Fruit fly (Drosophila melanogaster): ENCODE measurements around the gene AlaRS.

Gene AlaRS

DNA sequence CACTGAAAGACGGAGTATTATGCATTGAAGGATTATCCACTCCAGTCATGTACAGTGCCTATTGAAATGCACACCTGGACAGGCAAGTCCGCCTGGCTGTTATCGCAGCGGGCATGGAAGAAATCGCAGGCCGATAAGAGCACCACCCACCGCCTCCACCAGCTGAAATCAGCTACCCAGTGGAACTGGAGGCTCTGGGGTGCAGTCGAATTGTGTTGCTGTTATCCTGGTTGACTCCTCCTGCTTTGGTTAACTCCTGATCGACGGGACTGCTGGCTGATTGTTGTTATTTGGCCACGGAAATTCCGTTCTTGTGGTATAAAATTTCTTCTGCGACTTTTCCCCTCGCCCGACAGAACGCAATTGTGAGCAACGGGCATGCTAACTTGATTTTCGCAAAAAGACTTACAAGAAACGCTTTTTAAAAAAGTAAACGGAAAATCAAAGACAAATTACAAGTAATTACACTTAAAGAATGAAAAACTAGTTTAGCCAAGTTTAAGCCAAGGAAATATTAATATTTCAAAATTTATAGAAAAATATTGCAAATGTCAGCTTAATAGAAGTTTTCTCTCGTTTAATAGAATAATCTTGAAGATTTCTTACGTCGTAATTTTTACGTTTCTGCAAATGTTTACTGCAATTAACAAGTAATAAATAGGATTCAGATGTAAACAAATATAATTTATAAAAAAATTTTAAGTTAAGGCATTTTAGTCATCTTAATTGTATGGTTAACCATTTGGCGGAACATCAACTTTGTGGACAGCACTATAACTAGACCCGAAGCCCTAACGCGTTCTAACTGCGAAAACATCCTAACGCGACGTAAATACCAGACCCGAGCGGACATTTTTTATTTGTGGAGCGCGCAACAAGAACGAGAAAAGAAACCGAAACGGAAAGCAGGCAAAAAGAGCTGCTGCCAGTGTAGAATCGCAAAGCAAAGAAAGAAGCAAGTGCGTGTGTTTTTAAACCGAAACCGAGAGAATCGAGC lies 33.6 kb upstream of the AlaRS start, which contains the start of the genes CG13398 and Akap200:
Gene CG13398 (minus strand): TSS at position 370 of the 997 bp plus-strand sequence.
Gene Akap200 (plus strand): TSS at position 804 of the 997 bp plus-strand sequence.
- TF ChIP-seq noc (tag; optimal IDR thresholded peaks at IDR 0.05) = no peak

DNA sequence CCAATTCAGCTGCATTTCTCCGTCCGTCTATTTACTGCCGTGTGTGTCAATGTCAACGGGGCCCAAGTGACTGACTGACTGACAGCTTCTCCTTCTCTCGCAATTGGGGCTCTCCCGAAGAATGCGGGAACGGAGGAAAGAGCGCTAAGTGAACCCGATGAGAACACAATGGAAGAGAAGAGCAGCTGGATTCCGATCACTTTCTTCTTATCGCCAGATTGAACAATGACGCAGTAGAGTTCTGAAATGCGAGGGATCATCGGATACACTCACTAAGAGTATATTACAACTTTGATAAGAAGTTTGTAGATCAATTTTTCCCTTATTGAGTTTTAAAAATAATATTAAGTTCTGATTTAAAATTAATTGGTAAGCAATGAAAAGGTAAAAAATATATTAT lies 30.0 kb upstream of the AlaRS start, which contains the start of gene Naglu:
Gene Naglu (minus strand): TSS at position 339 of the 400 bp plus-strand sequence.
- TF ChIP-seq noc (tag; optimal IDR thresholded peaks at IDR 0.05) = no peak

DNA sequence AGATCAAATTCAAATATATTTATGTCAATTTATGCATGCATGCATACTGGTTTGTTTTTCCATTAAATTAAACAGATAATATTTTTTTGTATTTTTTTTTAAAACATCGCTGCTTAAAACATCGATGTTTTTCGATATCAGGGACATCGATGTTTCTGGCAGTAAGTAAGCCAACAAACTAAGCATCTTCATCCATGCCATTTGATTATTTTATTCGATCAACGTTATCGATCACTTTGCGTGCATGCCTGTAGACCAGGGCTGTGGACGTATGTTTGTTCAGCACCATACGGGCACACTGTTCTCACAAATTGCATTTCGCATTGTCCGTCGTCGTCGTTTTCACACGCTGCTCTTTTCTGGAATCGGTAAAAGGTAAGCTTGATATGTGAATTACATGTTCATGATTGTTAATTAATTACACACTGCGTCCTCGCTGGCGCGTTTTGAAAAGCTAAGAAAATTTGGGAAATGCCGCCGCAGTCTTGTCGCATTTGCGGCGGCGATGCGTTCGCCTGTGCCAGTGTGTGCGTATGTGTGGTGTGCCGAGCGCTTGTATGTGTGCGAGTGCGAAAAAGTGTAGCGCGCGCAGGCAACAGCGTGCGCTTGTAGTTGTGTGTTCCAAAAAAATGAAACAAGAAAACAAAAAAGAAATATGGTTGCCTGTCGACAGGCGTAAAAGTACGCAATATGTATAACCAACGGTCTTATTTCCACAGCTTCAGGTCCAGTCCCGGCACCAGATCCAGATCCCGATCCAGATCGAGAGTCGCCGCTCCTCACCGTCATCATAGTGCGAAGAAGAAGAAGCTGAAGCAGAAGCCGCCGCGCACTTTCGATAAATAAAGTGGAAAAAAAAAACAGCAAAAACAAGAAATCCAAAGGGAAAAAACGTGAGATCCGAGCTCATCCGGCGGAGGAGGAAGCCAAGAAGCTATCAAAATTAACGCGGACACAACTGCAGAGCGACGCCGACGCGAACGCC lies 22.0 kb upstream of the AlaRS start, which contains the start of gene emb:
Gene emb (plus strand): TSS at position 288 of the 985 bp plus-strand sequence.
- peak; percentile 44 for TF ChIP-seq noc (tag; optimal IDR thresholded peaks at IDR 0.05)

DNA sequence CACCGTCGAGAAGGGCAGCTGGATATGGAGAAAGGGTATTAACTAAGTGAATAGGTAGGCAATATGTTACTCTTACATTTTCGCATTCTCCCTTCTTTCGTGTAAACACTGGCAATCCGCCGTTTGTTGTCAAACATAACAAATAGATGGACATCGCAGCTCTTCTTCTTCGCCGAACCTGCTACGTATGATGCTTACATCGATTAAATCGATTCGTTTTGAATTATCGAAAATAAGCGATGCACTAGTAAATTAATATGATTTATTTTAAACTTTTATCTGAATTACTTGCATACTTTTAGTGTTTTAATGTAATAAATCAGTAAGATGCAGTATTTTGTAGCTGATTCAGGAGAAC lies 21.3 kb upstream of the AlaRS start, which contains the start of gene fy:
Gene fy (minus strand): TSS at position 353 of the 358 bp plus-strand sequence.
- no peak for TF ChIP-seq noc (tag; optimal IDR thresholded peaks at IDR 0.05)

DNA sequence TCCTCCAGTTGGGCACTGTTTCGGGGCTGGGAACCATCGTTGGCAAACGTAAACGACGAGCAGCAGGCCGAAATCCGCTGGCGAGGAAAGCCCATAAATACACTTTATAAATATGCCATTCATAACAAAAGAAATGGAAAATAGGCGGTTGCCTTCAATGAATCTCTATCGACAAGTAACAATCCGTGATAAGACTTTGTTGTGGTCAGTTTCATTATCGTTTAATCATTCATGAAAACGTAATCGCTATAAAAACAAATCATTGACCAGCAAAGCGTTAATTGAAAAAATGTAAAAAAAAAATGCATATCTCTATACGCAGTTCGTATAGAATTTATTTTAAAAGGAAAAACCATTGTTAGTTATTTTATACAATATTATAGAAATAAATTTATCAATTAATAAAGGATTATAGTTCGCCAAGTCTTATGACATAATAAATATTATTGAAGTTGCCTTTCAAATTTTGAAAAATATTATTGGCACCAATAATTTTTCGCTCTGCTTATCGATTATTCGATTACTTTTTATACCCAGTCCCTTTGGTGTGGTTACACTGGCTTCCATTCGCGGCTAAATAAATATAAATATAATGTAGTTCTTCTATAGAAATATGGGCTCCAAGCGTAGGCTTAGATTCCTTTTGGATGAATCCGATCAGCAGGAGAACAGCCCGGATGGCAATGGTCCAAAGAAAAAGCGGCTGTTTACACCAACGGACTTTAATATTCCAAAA lies 18.5 kb upstream of the AlaRS start, which contains the start of gene CG31898:
Gene CG31898 (plus strand): TSS at position 559 of the 736 bp plus-strand sequence.
- TF ChIP-seq noc (tag; optimal IDR thresholded peaks at IDR 0.05) = no peak

DNA sequence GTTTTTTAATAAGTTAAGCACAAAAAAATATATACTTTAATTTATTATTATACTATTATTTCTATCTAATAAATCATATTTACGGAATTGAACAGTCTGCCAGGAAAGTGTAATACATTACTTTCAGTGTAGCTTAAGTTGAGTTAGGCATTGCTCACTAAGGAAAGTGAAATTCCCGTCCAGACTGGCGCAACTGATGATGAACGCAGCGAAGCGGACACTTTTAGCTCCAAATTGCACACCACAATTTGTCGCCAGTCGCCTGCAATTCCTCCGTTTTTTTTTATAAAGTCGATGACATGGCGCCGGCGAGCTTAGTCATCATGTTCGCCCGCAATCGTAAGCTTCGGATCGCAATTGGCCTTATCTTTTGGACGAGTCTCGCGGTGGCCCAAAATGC lies 17.2 kb upstream of the AlaRS start, which contains the start of gene CG13386:
Gene CG13386 (plus strand): TSS at position 301 of the 400 bp plus-strand sequence.
- no peak for TF ChIP-seq noc (tag; optimal IDR thresholded peaks at IDR 0.05)

DNA sequence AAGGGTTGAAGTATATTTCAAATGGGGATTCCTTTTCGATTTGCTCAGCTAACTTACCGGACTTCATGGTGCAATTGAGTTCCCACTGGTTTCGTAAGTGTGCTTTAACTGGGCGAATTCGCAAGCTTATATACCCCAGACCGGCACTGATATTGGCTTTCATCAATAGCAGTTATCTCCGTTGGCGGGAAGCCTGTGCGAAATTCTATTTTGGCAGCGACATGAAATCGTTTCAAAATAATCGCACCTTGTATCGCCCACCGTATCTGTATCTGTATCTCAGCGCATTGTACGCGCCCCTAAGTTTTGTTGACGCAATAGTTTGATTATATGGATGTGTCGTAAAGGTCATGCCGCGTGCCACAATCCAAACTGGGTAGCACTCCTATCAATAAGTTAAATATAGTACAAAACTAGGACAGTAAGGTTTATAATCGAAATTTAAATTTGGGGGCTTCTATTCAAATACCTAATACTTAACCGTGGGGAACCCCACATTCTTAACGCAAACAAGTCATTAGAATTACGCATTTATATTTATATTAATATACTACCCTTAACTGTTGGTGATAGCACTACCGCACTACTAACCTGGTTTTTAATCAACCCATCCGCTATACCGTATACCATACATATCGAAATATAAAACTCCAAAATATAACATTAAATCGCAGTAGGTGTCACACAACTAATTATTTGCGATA lies 14.6 kb upstream of the AlaRS start, which contains the start of the genes Peritrophin-15a and CG13385:
Gene Peritrophin-15a (minus strand): TSS at position 101 of the 704 bp plus-strand sequence.
Gene CG13385 (plus strand): TSS at position 654 of the 704 bp plus-strand sequence.
- TF ChIP-seq noc (tag; optimal IDR thresholded peaks at IDR 0.05) = no peak

DNA sequence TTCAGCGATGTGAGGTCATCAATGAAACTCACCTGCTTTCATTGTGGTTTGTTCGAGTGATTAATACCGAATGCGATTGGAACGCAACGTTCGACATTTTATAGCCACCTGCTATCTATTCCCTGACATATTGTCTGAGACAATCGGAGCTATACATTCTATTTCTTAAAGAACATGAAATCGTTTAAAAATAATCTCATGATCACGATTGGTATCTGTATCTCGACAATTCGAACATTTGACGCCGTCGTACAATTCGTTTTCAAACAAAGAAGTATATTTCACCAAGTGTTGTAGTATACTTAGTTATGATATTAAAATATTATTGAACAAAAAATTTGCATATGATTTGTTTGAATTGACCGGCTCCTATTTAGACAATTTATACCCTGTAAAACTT lies 13.3 kb upstream of the AlaRS start, which contains the start of gene Peritrophin-15b:
Gene Peritrophin-15b (minus strand): TSS at position 101 of the 400 bp plus-strand sequence.
- TF ChIP-seq noc (tag; optimal IDR thresholded peaks at IDR 0.05) = no peak

DNA sequence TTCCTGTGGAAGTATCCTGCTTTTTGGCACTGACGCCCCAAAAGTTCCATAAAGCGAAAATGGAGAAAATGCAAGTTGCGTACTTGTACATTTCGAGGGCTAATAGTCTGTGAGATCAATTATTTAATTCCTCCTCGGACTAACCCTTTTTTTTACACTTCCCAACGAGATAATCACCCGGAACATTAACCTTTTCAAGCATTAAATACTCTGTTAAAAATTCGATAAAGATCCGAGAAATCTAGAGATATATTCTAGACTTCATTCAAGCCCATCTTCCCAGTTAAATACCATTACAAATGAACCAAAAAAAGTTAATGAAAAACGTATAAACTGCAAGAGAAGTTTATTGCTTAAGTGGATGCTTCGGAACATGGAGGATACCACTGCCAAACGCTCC lies 12.6 kb upstream of the AlaRS start, which contains the start of gene lectin-29Ca:
Gene lectin-29Ca (minus strand): TSS at position 101 of the 400 bp plus-strand sequence.
- no peak for TF ChIP-seq noc (tag; optimal IDR thresholded peaks at IDR 0.05)

DNA sequence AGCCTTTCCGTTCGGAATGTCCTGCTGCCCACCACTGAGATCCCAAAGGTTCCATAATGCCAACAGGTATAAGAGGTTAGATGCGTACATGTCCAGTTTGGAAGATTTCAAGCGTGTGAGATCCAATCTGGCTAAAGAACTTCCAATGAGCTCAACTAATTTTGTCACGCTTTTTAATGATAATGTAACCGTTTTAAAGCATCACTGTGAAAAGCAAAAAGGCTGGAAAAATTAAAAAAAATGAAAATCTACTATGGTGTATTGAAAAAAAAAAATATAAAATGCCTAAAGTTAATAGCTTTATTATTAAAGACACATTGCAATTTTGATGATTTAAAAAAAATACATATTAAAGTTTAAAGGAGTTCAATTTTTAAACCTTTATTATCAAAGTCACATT lies 11.6 kb upstream of the AlaRS start, which contains the start of gene Acp29AB:
Gene Acp29AB (minus strand): TSS at position 101 of the 400 bp plus-strand sequence.
- TF ChIP-seq noc (tag; optimal IDR thresholded peaks at IDR 0.05) = no peak

DNA sequence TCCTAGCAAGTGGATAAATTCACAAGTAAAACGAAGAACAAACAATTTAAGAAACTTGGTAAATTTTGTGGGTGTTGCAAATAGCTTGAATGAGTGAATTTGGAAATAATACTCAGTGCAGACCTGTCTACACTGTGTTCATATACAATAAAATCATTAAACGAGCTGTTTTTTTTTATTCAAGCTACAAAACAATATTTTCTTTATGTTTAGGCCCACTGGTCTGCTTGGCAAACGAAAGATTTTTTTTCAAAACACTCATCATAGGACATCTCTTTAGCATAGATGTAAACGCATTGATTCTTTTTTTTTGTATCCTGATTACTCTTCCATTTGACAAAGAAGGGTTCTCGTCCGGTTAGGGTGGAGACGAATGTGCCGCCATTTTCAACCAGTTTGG lies 10.7 kb upstream of the AlaRS start, which contains the start of gene CG42820:
Gene CG42820 (minus strand): TSS at position 101 of the 400 bp plus-strand sequence.
- TF ChIP-seq noc (tag; optimal IDR thresholded peaks at IDR 0.05) = no peak

DNA sequence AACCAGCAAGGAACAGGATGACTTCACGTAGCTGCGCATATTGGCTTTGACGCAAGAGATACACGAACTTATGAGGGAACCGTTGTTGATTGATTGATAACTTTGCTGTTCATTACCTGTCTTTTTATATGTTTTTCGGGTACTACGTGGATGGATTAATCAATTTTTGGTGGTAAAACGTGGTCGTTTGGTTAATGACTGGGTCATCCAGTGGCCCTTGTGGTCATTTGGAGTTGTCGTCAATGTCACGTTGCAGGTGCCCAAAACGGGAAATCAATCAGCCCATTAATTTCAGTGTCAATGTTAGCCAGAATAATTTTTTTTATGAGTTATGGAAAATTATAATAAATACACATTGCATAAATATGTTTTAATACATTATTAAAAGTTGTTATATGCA lies 7.7 kb upstream of the AlaRS start, which contains the start of gene CG42819:
Gene CG42819 (minus strand): TSS at position 101 of the 400 bp plus-strand sequence.
- no peak for TF ChIP-seq noc (tag; optimal IDR thresholded peaks at IDR 0.05)

DNA sequence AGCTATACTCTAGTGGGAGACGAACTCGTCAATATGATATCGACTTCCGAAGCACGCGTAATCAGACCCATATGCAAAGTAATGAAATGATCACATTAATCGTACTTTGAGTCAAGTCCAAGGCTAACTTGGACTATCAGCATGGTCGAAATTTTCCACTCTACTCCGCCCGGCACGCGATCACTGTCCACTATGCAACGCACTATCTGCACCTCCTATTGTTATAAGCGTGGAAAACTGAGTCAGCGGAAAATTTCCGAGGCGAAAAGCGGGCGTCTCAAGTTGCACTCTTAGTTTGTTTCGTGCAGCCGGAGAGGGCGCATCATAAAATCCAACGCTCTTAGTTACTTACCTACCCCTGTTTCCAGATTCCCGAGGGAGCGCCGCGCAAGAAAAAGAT lies 4.3 kb upstream of the AlaRS start:
- no peak for TF ChIP-seq noc (tag; optimal IDR thresholded peaks at IDR 0.05)
